Worm (Caenorhabditis elegans): ENCODE data around the gene adh-1.

DNA sequence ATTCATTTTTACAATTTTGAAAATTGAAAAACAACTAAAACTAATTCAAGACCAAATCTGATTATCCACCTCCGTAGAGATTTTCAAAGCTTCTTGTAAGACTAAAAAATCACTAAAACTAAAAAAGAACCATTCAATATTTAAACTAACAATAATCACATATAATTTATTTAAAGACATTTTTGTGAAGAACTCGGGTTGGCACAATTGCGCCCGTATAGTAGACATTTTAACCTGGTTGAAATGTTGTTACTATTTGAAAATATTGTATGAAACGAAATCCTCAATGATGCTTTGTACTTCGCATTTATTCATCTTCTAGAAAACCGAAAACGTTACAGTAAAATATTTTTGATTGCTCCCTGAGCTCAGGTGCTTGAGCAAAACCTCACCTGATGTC is 32.0 kb upstream of the adh-1 start:
- TF ChIP-seq elt-1 (tag; optimal IDR thresholded peaks at IDR 0.05; ENCODE audit: borderline replicate concordance, insufficient read depth) (no peak), lin-13 (tag; optimal IDR thresholded peaks at IDR 0.05) (no peak), zip-8 (tag; optimal IDR thresholded peaks at IDR 0.05) (no peak), ceh-83 (GFP tag; optimal IDR thresholded peaks at IDR 0.05) (no peak), blmp-1 (tag; optimal IDR thresholded peaks at IDR 0.05) (no peak), pha-4 (tag; optimal IDR thresholded peaks at IDR 0.05) (no peak)

Measured in whole organism, mixed stage, embryonic.